Worm (Caenorhabditis elegans): ENCODE results near the gene gtf-2H5.

DNA sequence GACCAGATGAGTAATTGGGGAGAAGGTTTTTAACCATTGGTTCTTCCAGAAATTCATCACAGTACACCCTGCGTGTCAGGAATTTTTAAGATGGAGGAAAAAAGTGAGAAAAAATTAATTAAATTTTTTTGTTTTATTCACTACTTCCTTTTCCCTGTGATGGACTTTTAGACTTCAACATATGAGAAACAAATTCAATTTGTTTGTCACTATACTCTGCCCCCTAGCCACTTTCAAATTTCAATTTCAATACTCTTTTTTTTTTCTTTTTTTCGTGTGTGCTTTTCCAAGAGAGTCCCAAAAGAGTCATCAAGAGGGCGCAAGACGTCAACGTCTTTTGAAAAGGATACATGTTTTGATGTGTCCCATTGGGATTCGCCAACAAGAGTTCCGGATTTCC lies 35.4 kb upstream of the gtf-2H5 start:
- TF ChIP-seq unc-62 (GFP tag; optimal IDR thresholded peaks at IDR 0.05) (no peak), ztf-11 (tag; optimal IDR thresholded peaks at IDR 0.05) (no peak), ceh-39 (tag; optimal IDR thresholded peaks at IDR 0.05) (no peak), nhr-237 (tag; optimal IDR thresholded peaks at IDR 0.05) (no peak), blmp-1 (tag; optimal IDR thresholded peaks at IDR 0.05) (no peak), snpc-4 (tag; optimal IDR thresholded peaks at IDR 0.05) (no peak), mep-1 (tag; optimal IDR thresholded peaks at IDR 0.05) (no peak)
